Worm (Caenorhabditis elegans) whole organism, L4/young adult: Measurements from ENCODE around the gene clec-165.

Experiments
- W03F9.2 ChIP-seq: fragments of 150-350 bp; optimal IDR thresholded peaks from 2 replicates; lab custom pipeline; 2014; ENCODE audit warnings: missing biosample characterization, missing genetic modification characterization
- dao-5 ChIP-seq: sonication (generic microtip); optimal IDR thresholded peaks from 2 replicates; lab custom pipeline; 2016; ENCODE audit warnings: missing genotype, missing genetic modification characterization, moderate library complexity, missing compliant biosample characterization
- him-1 ChIP-seq: sonication (generic microtip); optimal IDR thresholded peaks from 2 replicates; lab custom pipeline; 2016; ENCODE audit warnings: missing genotype, missing genetic modification reagents, missing genetic modification characterization, missing compliant biosample characterization

DNA sequence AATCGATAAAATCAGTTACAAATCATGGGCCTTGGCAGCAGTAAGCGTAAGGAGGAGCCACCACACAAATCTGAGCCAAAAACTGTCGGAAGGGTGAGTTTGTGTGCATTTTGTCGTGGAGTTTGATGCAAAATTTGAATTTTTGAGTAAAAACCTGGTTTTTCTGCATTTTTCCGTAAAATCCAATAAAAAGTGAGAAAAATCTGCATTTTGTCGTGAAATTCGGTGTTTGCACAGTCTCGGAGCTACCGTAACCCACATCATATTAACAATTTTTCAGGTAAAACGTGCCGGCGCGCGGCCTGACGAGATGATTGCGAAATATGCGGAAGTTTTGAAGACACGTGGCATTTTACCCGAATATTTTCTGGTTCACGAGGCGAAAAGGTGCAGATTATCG is 29.2 kb upstream of the clec-165 start:
- TF ChIP-seq dao-5 (no peak), him-1 (tag; lab: Kevin White, UChicago) (no peak), W03F9.2 (no peak)
